Worm (Caenorhabditis elegans) whole organism, early embryonic: ENCODE data around the gene gtr-1.

ENCODE experiments used
- B0310.2 ChIP-seq: sonication (generic microtip); optimal IDR thresholded peaks from 2 replicates; lab custom pipeline; 2016; ENCODE audit warnings: mild to moderate bottlenecking, missing genetic modification characterization, missing compliant biosample characterization
- F13C5.2 ChIP-seq: sonication (generic microtip); optimal IDR thresholded peaks from 2 replicates; lab custom pipeline; 2017; ENCODE audit warnings: mild to moderate bottlenecking, missing genetic modification characterization, inconsistent platforms, missing compliant biosample characterization
- aly-1 ChIP-seq: sonication (generic microtip); optimal IDR thresholded peaks from 2 replicates; lab custom pipeline; 2016; ENCODE audit warnings: missing genetic modification characterization, missing compliant biosample characterization
- ama-1 ChIP-seq: fragments of 150-350 bp; optimal IDR thresholded peaks from 2 replicates; lab custom pipeline; 2014
- ceh-13 ChIP-seq: fragments of 200-800 bp; sonication (Bioruptor generic); optimal IDR thresholded peaks from 2 replicates; lab custom pipeline; 2018; ENCODE audit warnings: mild to moderate bottlenecking, missing genetic modification characterization, missing compliant biosample characterization
- ceh-36 ChIP-seq: sonication (generic microtip); optimal IDR thresholded peaks from 2 replicates; lab custom pipeline; 2016; ENCODE audit warnings: missing genetic modification characterization, inconsistent platforms, missing compliant biosample characterization
- ets-7 ChIP-seq: sonication (generic microtip); optimal IDR thresholded peaks from 2 replicates; lab custom pipeline; 2016; ENCODE audit warnings: missing genotype, missing genetic modification characterization, missing compliant biosample characterization
- flt-1 ChIP-seq: fragments of 200-800 bp; sonication (Bioruptor generic); IDR thresholded peaks from 2 replicates; pipeline ENCODE4 v1.3.6; 2022; ENCODE audit warnings: missing genetic modification characterization, missing compliant biosample characterization
- hmbx-1 ChIP-seq: sonication (generic microtip); optimal IDR thresholded peaks from 2 replicates; lab custom pipeline; 2016; ENCODE audit warnings: mild to moderate bottlenecking, missing genetic modification characterization, missing compliant biosample characterization
- hmg-4 ChIP-seq: fragments of 200-800 bp; sonication (Bioruptor generic); optimal IDR thresholded peaks from 2 replicates; lab custom pipeline; 2018; ENCODE audit warnings: mild to moderate bottlenecking, missing genetic modification characterization, missing compliant biosample characterization
- hnd-1 ChIP-seq: sonication (generic microtip); optimal IDR thresholded peaks from 2 replicates; lab custom pipeline; 2016; ENCODE audit warnings: missing genetic modification characterization, missing compliant biosample characterization
- pes-1 ChIP-seq: fragments of 200-800 bp; sonication (Bioruptor generic); IDR thresholded peaks from 2 replicates; pipeline ENCODE4 v1.3.6; 2022; ENCODE audit warnings: missing genetic modification reagents, missing genetic modification characterization, missing compliant biosample characterization
- scrt-1 ChIP-seq: fragments of 200-800 bp; sonication (Bioruptor generic); IDR thresholded peaks from 2 replicates; pipeline ENCODE4 v1.3.6; 2022; ENCODE audit warnings: missing genetic modification characterization, missing compliant biosample characterization
- sea-1 ChIP-seq: fragments of 200-800 bp; sonication (Bioruptor generic); conservative IDR thresholded peaks from 2 replicates; pipeline ENCODE4 v1.3.6; 2022; ENCODE audit warnings: missing genetic modification characterization, missing compliant biosample characterization
- tbx-11 ChIP-seq: fragments of 200-800 bp; sonication (Bioruptor generic); IDR thresholded peaks from 2 replicates; pipeline ENCODE4 v1.3.6; 2022; ENCODE audit warnings: missing genetic modification characterization, missing compliant biosample characterization
- tbx-37 ChIP-seq: fragments of 200-800 bp; sonication (Bioruptor generic); conservative IDR thresholded peaks from 2 replicates; pipeline ENCODE4 v1.3.6; 2022; ENCODE audit warnings: missing genetic modification reagents, missing genetic modification characterization, missing compliant biosample characterization
- tra-4 ChIP-seq: sonication (generic microtip); optimal IDR thresholded peaks from 2 replicates; lab custom pipeline; 2017; ENCODE audit warnings: missing genetic modification characterization, missing compliant biosample characterization

gtr-1 gene

DNA sequence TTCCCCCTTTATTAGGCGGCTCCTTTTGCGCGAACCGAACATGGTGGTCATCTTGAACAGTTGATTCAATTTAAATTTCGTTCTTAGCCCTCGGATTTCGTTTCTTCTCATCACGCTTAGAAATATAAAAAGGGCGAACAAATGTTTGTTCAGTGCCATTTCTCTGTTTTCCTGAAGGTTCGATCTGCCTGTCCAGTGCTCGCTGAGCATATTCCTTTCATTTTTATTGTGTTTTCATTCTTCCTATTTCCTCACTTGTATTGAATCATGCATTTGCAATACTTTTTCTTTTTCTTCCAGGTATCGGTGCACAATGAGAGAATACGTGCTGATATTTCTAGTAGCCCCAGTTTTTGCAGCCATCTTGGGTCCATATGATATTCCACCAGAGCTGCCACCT lies 25.2 kb upstream of the gtr-1 start, which contains the start of gene nas-15:
Gene nas-15, plus strand, starts transcription at position 301 of the 400 bp plus-strand sequence.
- no peak for TF ChIP-seq hmbx-1
- TF ChIP-seq ceh-13 (GFP tag; lab: Kevin White, UChicago), result no peak
- no peak for TF ChIP-seq tbx-11 (GFP tag; lab: Robert Waterston, UW)
- TF ChIP-seq F13C5.2, result no peak
- no peak for TF ChIP-seq hmg-4 (GFP tag; lab: Kevin White, UChicago)
- no peak for TF ChIP-seq pes-1 (GFP tag; lab: Robert Waterston, UW)
- TF ChIP-seq aly-1 (tag; lab: Kevin White, UChicago), result no peak
- no peak for TF ChIP-seq ets-7 (tag; lab: Kevin White, UChicago)
- TF ChIP-seq tra-4 (tag; lab: Kevin White, UChicago), result no peak
- TF ChIP-seq flt-1 (GFP tag; lab: Robert Waterston, UW), result no peak

DNA sequence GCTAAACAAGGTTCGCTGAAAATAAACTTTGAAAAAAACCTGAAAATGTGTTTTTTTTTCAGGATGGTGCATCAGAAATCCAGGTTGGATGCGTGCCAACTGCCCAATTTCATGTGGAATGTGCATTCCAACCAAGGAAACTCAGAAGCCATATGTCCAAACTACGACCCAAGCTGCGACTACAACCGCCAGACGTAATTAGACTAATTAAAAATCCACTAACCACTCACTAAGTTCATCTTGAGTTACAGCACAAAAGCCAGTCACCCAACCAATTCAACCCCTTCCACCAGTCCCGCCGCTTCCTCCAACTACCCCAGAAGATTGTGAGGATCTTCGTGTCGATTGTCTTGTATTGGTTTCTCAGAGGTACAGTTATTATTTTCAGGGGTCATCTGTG lies 23.3 kb upstream of the gtr-1 start:
- TF ChIP-seq F13C5.2, result no peak
- TF ChIP-seq scrt-1 (GFP tag; lab: Robert Waterston, UW), result no peak
- TF ChIP-seq pes-1 (GFP tag; lab: Robert Waterston, UW), result no peak
- no peak for TF ChIP-seq sea-1 (GFP tag; lab: Robert Waterston, UW)
- no peak for TF ChIP-seq ceh-36 (tag; lab: Kevin White, UChicago)
- TF ChIP-seq tbx-37 (GFP tag; lab: Robert Waterston, UW), result no peak
- TF ChIP-seq tra-4 (tag; lab: Kevin White, UChicago), result no peak
- no peak for TF ChIP-seq hmbx-1
- TF ChIP-seq hnd-1 (tag; lab: Kevin White, UChicago), result no peak
- no peak for TF ChIP-seq B0310.2 (tag; lab: Kevin White, UChicago)
- TF ChIP-seq aly-1 (tag; lab: Kevin White, UChicago), result no peak
- no peak for TF ChIP-seq ceh-13 (GFP tag; lab: Kevin White, UChicago)
- no peak for TF ChIP-seq flt-1 (GFP tag; lab: Robert Waterston, UW)
- no peak for TF ChIP-seq ets-7 (tag; lab: Kevin White, UChicago)
- no peak for TF ChIP-seq hmg-4 (GFP tag; lab: Kevin White, UChicago)
- TF ChIP-seq ama-1, result no peak
- TF ChIP-seq tbx-11 (GFP tag; lab: Robert Waterston, UW), result no peak

DNA sequence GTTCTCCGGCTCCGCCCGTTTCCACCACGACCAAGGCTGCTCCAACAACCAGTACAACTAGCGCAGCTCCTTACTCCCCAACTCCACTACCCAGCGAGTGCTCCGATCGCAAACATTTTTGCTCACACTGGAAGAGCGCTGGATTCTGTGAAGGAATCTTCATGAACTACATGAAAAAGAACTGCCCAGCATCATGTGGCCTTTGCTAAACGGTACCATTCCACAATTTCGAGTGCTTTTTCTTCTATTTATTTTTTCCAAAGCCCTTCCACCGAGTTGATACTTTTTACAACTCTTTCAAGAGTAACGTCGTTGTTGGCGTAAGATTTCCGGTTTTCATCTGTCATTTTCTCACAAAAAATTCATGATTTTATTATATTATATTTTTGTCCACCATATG lies 22.6 kb upstream of the gtr-1 start:
- TF ChIP-seq B0310.2 (tag; lab: Kevin White, UChicago), result no peak
- no peak for TF ChIP-seq ama-1

DNA sequence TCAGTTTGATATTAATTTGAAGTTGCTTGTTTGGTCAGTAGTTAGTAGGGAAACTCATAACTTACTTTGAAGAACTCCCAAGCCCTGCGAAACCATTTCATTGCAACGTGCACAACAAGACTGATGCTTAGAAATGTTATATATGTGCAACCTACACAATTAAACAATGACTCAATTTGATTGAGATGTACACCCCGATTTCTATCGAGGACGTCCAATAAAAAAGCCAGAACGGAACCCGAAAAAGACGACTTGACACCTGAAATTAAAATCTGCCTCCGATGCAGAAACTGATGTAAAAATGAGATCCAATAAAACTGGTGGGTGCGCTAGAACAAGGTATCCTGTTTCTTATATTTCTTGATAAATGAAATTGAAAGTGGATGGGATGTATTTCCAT lies 17.7 kb upstream of the gtr-1 start, which contains the start of gene T04G9.6:
Gene T04G9.6, minus strand, starts transcription at position 101 of the 400 bp plus-strand sequence.
- TF ChIP-seq aly-1 (tag; lab: Kevin White, UChicago) (no peak), tbx-37 (GFP tag; lab: Robert Waterston, UW) (no peak), ceh-36 (tag; lab: Kevin White, UChicago) (no peak), pes-1 (GFP tag; lab: Robert Waterston, UW) (no peak), flt-1 (GFP tag; lab: Robert Waterston, UW) (no peak), ceh-13 (GFP tag; lab: Kevin White, UChicago) (no peak), scrt-1 (GFP tag; lab: Robert Waterston, UW) (no peak), B0310.2 (tag; lab: Kevin White, UChicago) (no peak), hmbx-1 (no peak), tbx-11 (GFP tag; lab: Robert Waterston, UW) (no peak), ama-1 (no peak), hmg-4 (GFP tag; lab: Kevin White, UChicago) (no peak)

DNA sequence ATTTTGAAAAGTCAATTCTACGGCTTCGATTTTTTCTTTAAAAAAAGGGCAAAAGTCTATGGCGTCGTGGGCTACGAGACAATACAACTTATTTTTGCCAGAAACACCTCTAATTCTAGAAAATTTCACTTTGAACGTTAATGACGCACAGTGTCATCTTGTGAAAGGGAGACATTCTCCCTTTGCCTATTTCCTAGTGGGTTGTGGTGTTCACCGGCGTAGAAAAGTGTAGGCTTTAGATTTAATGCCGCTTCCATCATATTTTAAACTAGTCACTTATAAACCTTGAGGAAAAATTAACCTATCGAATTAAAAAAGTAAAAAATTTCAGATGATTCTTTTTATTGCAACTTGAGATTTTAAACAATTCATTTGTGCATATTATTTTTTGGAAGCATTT lies 17.2 kb upstream of the gtr-1 start:
- TF ChIP-seq aly-1 (tag; lab: Kevin White, UChicago), result no peak
- no peak for TF ChIP-seq pes-1 (GFP tag; lab: Robert Waterston, UW)
- TF ChIP-seq ceh-36 (tag; lab: Kevin White, UChicago), result no peak
- TF ChIP-seq hmbx-1, result no peak
- TF ChIP-seq ets-7 (tag; lab: Kevin White, UChicago), result no peak
- no peak for TF ChIP-seq tra-4 (tag; lab: Kevin White, UChicago)
- TF ChIP-seq scrt-1 (GFP tag; lab: Robert Waterston, UW), result no peak
- no peak for TF ChIP-seq flt-1 (GFP tag; lab: Robert Waterston, UW)
- TF ChIP-seq tbx-11 (GFP tag; lab: Robert Waterston, UW), result no peak
- no peak for TF ChIP-seq hnd-1 (tag; lab: Kevin White, UChicago)
- no peak for TF ChIP-seq ceh-13 (GFP tag; lab: Kevin White, UChicago)
- TF ChIP-seq hmg-4 (GFP tag; lab: Kevin White, UChicago), result no peak
- no peak for TF ChIP-seq F13C5.2
- no peak for TF ChIP-seq tbx-37 (GFP tag; lab: Robert Waterston, UW)
- no peak for TF ChIP-seq B0310.2 (tag; lab: Kevin White, UChicago)
- no peak for TF ChIP-seq ama-1
- no peak for TF ChIP-seq sea-1 (GFP tag; lab: Robert Waterston, UW)

DNA sequence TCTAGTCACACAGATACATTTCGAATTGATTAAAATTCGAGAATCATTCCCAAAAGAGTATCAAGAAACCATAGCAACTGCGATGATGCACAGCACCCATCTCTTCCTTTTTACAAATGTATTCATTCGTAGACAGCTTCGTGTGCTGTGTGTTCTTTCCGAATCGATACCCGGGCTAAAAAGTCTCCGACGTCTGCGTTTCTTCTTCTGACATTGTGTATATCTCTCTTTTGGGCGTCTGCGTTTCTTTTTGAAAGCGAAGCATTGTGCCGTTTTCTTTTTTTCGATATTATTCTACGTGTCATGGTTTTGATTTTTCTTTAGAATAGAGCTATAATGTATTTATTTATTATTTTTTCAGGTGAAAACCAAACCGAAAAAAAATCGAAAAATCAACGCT lies 14.6 kb upstream of the gtr-1 start, which contains the start of gene attf-5:
Gene attf-5, plus strand, starts transcription at position 362 of the 400 bp plus-strand sequence.
- TF ChIP-seq pes-1 (GFP tag; lab: Robert Waterston, UW) (no peak), tbx-37 (GFP tag; lab: Robert Waterston, UW) (no peak), ets-7 (tag; lab: Kevin White, UChicago) (no peak), hmg-4 (GFP tag; lab: Kevin White, UChicago) (no peak), ama-1 (no peak), aly-1 (tag; lab: Kevin White, UChicago) (no peak), F13C5.2 (no peak), ceh-36 (tag; lab: Kevin White, UChicago) (no peak), hnd-1 (tag; lab: Kevin White, UChicago) (no peak), tbx-11 (GFP tag; lab: Robert Waterston, UW) (no peak), flt-1 (GFP tag; lab: Robert Waterston, UW) (no peak), sea-1 (GFP tag; lab: Robert Waterston, UW) (no peak), hmbx-1 (no peak), ceh-13 (GFP tag; lab: Kevin White, UChicago) (no peak), tra-4 (tag; lab: Kevin White, UChicago) (no peak), B0310.2 (tag; lab: Kevin White, UChicago) (no peak), scrt-1 (GFP tag; lab: Robert Waterston, UW) (no peak)

DNA sequence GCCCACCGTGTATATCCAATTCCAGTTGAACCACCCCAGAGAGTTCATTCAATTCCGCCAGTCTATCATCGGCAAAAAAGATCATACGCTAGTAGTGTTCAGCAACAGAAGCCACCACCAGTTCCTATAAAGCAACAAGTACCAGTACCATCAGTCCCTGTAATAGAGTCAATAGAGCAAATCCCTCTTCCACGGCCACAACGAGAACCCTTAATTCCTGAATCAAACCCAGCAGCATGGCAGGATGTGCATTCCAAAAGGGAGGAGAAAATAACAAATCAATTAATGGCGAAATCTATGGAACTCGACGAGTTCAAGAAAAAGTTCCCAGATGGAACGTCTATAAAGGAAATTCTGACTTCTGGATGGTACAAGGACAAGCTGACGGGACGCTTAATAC lies 12.7 kb upstream of the gtr-1 start:
- TF ChIP-seq tbx-37 (GFP tag; lab: Robert Waterston, UW) (no peak), sea-1 (GFP tag; lab: Robert Waterston, UW) (no peak), tra-4 (tag; lab: Kevin White, UChicago) (no peak), hmbx-1 (no peak), F13C5.2 (no peak)
